Fruit fly (Drosophila melanogaster) whole organism, embryonic: ENCODE data around the gene Pgant2.

Source experiments
- Atf6 ChIP-seq: fragments of 200-800 bp; sonication (Bioruptor generic); IDR thresholded peaks from 2 replicates; pipeline ENCODE4 v1.3.6; 2022; ENCODE audit warnings: missing biosample characterization, missing genetic modification characterization
- CG11504 ChIP-seq: fragments of 200-800 bp; sonication (Bioruptor generic); optimal IDR thresholded peaks from 3 replicates; lab custom pipeline; 2019; ENCODE audit warnings: missing biosample characterization, mild to moderate bottlenecking, missing genetic modification characterization, moderate library complexity
- CG13123 ChIP-seq: fragments of 200-800 bp; sonication (Bioruptor generic); optimal IDR thresholded peaks from 2 replicates; lab custom pipeline; 2016; ENCODE audit warnings: missing biosample characterization, missing genetic modification characterization
- CG15269 ChIP-seq: fragments of 200-800 bp; sonication (Bioruptor generic); optimal IDR thresholded peaks from 2 replicates; lab custom pipeline; 2018; ENCODE audit warnings: missing biosample characterization, mild to moderate bottlenecking, missing genetic modification characterization, moderate library complexity
- CG15479 ChIP-seq: fragments of 200-800 bp; sonication (Bioruptor generic); optimal IDR thresholded peaks from 3 replicates; lab custom pipeline; 2019; ENCODE audit warnings: missing biosample characterization, mild to moderate bottlenecking, missing genetic modification characterization, moderate library complexity
- CG15601 ChIP-seq: fragments of 200-800 bp; sonication (Bioruptor generic); optimal IDR thresholded peaks from 3 replicates; lab custom pipeline; 2019; ENCODE audit warnings: missing biosample characterization, mild to moderate bottlenecking, missing genetic modification characterization, moderate library complexity
- CG2202 ChIP-seq: fragments of 200-800 bp; sonication (Bioruptor generic); optimal IDR thresholded peaks from 2 replicates; lab custom pipeline; 2018; ENCODE audit warnings: missing biosample characterization, mild to moderate bottlenecking, missing genetic modification characterization
- CG2678 ChIP-seq: fragments of 200-800 bp; sonication (Bioruptor generic); optimal IDR thresholded peaks from 3 replicates; lab custom pipeline; 2019; ENCODE audit warnings: missing biosample characterization, mild to moderate bottlenecking, missing genetic modification characterization, moderate library complexity
- CG2712 ChIP-seq: fragments of 200-800 bp; optimal IDR thresholded peaks from 3 replicates; lab custom pipeline; 2019; ENCODE audit warnings: missing biosample characterization, mild to moderate bottlenecking, missing genetic modification characterization, moderate library complexity
- CG31388 ChIP-seq: fragments of 200-800 bp; sonication (Bioruptor generic); optimal IDR thresholded peaks from 2 replicates; lab custom pipeline; 2016; ENCODE audit warnings: missing biosample characterization, missing genetic modification characterization
- CG32532 ChIP-seq: fragments of 200-800 bp; sonication (Bioruptor generic); IDR thresholded peaks from 2 replicates; pipeline ENCODE4 v1.3.6; 2022; ENCODE audit warnings: missing biosample characterization, missing genetic modification characterization
- CG33557 ChIP-seq: fragments of 200-800 bp; sonication (Bioruptor generic); optimal IDR thresholded peaks from 2 replicates; lab custom pipeline; 2019; ENCODE audit warnings: missing biosample characterization, mild to moderate bottlenecking, missing genetic modification characterization, moderate library complexity
- CG3847 ChIP-seq: fragments of 200-800 bp; sonication (Bioruptor generic); IDR thresholded peaks from 2 replicates; pipeline ENCODE4 v1.3.6; 2022; ENCODE audit warnings: missing biosample characterization, missing genetic modification characterization
- CG43689 ChIP-seq: fragments of 200-800 bp; sonication (Bioruptor generic); IDR thresholded peaks from 2 replicates; pipeline ENCODE4 v1.3.6; 2022; ENCODE audit warnings: missing biosample characterization, missing genetic modification characterization
- CG7745 ChIP-seq: fragments of 200-800 bp; sonication (Bioruptor generic); optimal IDR thresholded peaks from 2 replicates; lab custom pipeline; 2018; ENCODE audit warnings: missing biosample characterization, mild to moderate bottlenecking, missing genetic modification characterization, moderate library complexity
- CG7928 ChIP-seq: fragments of 200-800 bp; sonication (Bioruptor generic); optimal IDR thresholded peaks from 2 replicates; lab custom pipeline; 2017; ENCODE audit warnings: missing biosample characterization, mild to moderate bottlenecking, missing genetic modification characterization
- CG8290 ChIP-seq, 3 experiments: fragments of 200-800 bp; sonication (Bioruptor generic); optimal IDR thresholded peaks; 2 replicates each; lab custom pipeline; 2016 to 2019; ENCODE audit warnings: missing biosample characterization in 3 of 3, missing genetic modification characterization in 3 of 3, mild to moderate bottlenecking in 2 of 3, moderate library complexity in 1 of 3
- CG8359 ChIP-seq: fragments of 200-800 bp; sonication (Bioruptor generic); optimal IDR thresholded peaks from 2 replicates; lab custom pipeline; 2017; ENCODE audit warnings: missing biosample characterization, mild to moderate bottlenecking, missing genetic modification characterization, borderline replicate concordance
- CG8924 ChIP-seq: fragments of 200-800 bp; optimal IDR thresholded peaks from 3 replicates; lab custom pipeline; 2019; ENCODE audit warnings: missing biosample characterization, mild to moderate bottlenecking, missing genetic modification characterization, moderate library complexity
- Chrac-16 ChIP-seq: fragments of 200-800 bp; sonication (Bioruptor generic); optimal IDR thresholded peaks from 3 replicates; lab custom pipeline; 2016; ENCODE audit warnings: missing biosample characterization, missing genetic modification characterization
- Eip74EF ChIP-seq, 2 experiments: fragments of 200-800 bp in 1 of 2; fragments of >200 bp in 1 of 2; sonication (Bioruptor generic) in 1 of 2; optimal IDR thresholded peaks; 2 replicates each; lab custom pipeline; 2017 to 2019; ENCODE audit warnings: missing biosample characterization in 2 of 2, missing genetic modification characterization in 2 of 2, mild to moderate bottlenecking in 1 of 2, moderate library complexity in 1 of 2
- Fer2 ChIP-seq: fragments of 200-800 bp; sonication (Bioruptor generic); optimal IDR thresholded peaks from 2 replicates; lab custom pipeline; 2018; ENCODE audit warnings: missing biosample characterization, mild to moderate bottlenecking, missing genetic modification characterization, moderate library complexity
- Lhr ChIP-seq: fragments of 200-800 bp; sonication (Bioruptor generic); optimal IDR thresholded peaks from 3 replicates; lab custom pipeline; 2017; ENCODE audit warnings: mild to moderate bottlenecking, missing biosample characterization, missing genetic modification reagents, missing genetic modification characterization
- Meics ChIP-seq: fragments of 200-800 bp; sonication (Bioruptor generic); optimal IDR thresholded peaks from 2 replicates; lab custom pipeline; 2017; ENCODE audit warnings: missing biosample characterization, mild to moderate bottlenecking, missing genetic modification characterization
- Mes4 ChIP-seq: fragments of 200-800 bp; sonication (Bioruptor generic); optimal IDR thresholded peaks from 2 replicates; lab custom pipeline; 2016; ENCODE audit warnings: missing biosample characterization, missing genetic modification characterization
- Nf-YB ChIP-seq: fragments of 200-800 bp; sonication (Bioruptor generic); optimal IDR thresholded peaks from 3 replicates; lab custom pipeline; 2019; ENCODE audit warnings: missing biosample characterization, mild to moderate bottlenecking, missing genetic modification characterization, moderate library complexity
- Scr ChIP-seq: fragments of 200-800 bp; sonication (Bioruptor generic); IDR thresholded peaks from 2 replicates; pipeline ENCODE4 v1.3.6; 2022; ENCODE audit warnings: missing biosample characterization, missing genetic modification characterization; ENCODE audit not compliant: partially characterized antibody
- Sox102F ChIP-seq: fragments of 200-800 bp; sonication (Bioruptor generic); optimal IDR thresholded peaks from 2 replicates; lab custom pipeline; 2018; ENCODE audit warnings: missing biosample characterization, mild to moderate bottlenecking, missing genetic modification characterization, moderate library complexity
- Sry-δ ChIP-seq: fragments of 200-800 bp; sonication (Bioruptor generic); optimal IDR thresholded peaks from 2 replicates; lab custom pipeline; 2016; ENCODE audit warnings: missing biosample characterization, missing genetic modification characterization
- Ssrp ChIP-seq: fragments of 200-800 bp; sonication (Bioruptor generic); optimal IDR thresholded peaks from 2 replicates; lab custom pipeline; 2018; ENCODE audit warnings: missing biosample characterization, mild to moderate bottlenecking, missing genetic modification characterization, moderate library complexity
- Trl ChIP-seq, 3 experiments: fragments of >200 bp in 2 of 3; fragments of 200-800 bp in 1 of 3; sonication (Bioruptor generic) in 1 of 3; optimal IDR thresholded peaks; 2 replicates in 1 of 3; 3 replicates in 2 of 3; lab custom pipeline; 2016 to 2017; ENCODE audit warnings: missing biosample characterization in 1 of 3, missing genetic modification characterization in 1 of 3
- Xbp1 ChIP-seq: fragments of 200-800 bp; sonication (Bioruptor generic); optimal IDR thresholded peaks from 3 replicates; lab custom pipeline; 2016; ENCODE audit warnings: missing biosample characterization, mild to moderate bottlenecking, missing genetic modification characterization
- ash1 ChIP-seq: fragments of 200-800 bp; sonication (Bioruptor generic); optimal IDR thresholded peaks from 2 replicates; lab custom pipeline; 2018; ENCODE audit warnings: missing biosample characterization, mild to moderate bottlenecking, missing genetic modification characterization
- danr ChIP-seq: fragments of 200-800 bp; sonication (Bioruptor generic); IDR thresholded peaks from 2 replicates; pipeline ENCODE4 v1.3.6; 2022; ENCODE audit warnings: missing biosample characterization, missing genetic modification characterization
- ems ChIP-seq: fragments of 200-800 bp; sonication (Bioruptor generic); optimal IDR thresholded peaks from 3 replicates; lab custom pipeline; 2016; ENCODE audit warnings: missing biosample characterization, missing genetic modification characterization
- fd64A ChIP-seq: fragments of 200-800 bp; sonication (Bioruptor generic); optimal IDR thresholded peaks from 3 replicates; lab custom pipeline; 2018; ENCODE audit warnings: missing biosample characterization, mild to moderate bottlenecking, missing genetic modification characterization
- grau ChIP-seq: fragments of 200-800 bp; optimal IDR thresholded peaks from 3 replicates; lab custom pipeline; 2019; ENCODE audit warnings: missing biosample characterization, mild to moderate bottlenecking, missing genetic modification characterization, moderate library complexity
- gsb ChIP-seq: fragments of 200-800 bp; sonication (Bioruptor generic); IDR thresholded peaks from 2 replicates; pipeline ENCODE4 v1.3.6; 2022; ENCODE audit warnings: missing biosample characterization, missing genetic modification characterization
- gsb-n ChIP-seq: fragments of 200-800 bp; sonication (Bioruptor generic); optimal IDR thresholded peaks from 3 replicates; lab custom pipeline; 2018; ENCODE audit warnings: missing biosample characterization, mild to moderate bottlenecking, missing genetic modification characterization
- ind ChIP-seq: fragments of 200-800 bp; sonication (Bioruptor generic); optimal IDR thresholded peaks from 3 replicates; lab custom pipeline; 2016; ENCODE audit warnings: missing biosample characterization, missing genetic modification characterization
- luna ChIP-seq: fragments of 200-800 bp; sonication (Bioruptor generic); optimal IDR thresholded peaks from 2 replicates; lab custom pipeline; 2016; ENCODE audit warnings: missing biosample characterization, missing genetic modification characterization
- maf-S ChIP-seq: fragments of 200-800 bp; sonication (Bioruptor generic); optimal IDR thresholded peaks from 2 replicates; lab custom pipeline; 2016; ENCODE audit warnings: missing biosample characterization, missing genetic modification characterization
- pnt ChIP-seq: fragments of 200-800 bp; sonication (Bioruptor generic); optimal IDR thresholded peaks from 3 replicates; lab custom pipeline; 2016; ENCODE audit warnings: missing biosample characterization, missing genetic modification characterization
- scrt ChIP-seq: fragments of 200-800 bp; sonication (Bioruptor generic); optimal IDR thresholded peaks from 2 replicates; lab custom pipeline; 2018; ENCODE audit warnings: missing biosample characterization, mild to moderate bottlenecking, missing genetic modification characterization, moderate library complexity
- sim ChIP-seq: fragments of 200-800 bp; sonication (Bioruptor generic); IDR thresholded peaks from 2 replicates; pipeline ENCODE4 v1.3.6; 2022; ENCODE audit warnings: missing biosample characterization, missing genetic modification characterization
- ssp ChIP-seq: fragments of 200-800 bp; sonication (Bioruptor generic); IDR thresholded peaks from 2 replicates; pipeline ENCODE4 v1.3.6; 2022; ENCODE audit warnings: missing biosample characterization, missing genetic modification characterization
- tna ChIP-seq: fragments of 200-800 bp; sonication (Bioruptor generic); IDR thresholded peaks from 2 replicates; pipeline ENCODE4 v1.3.6; 2022; ENCODE audit warnings: missing biosample characterization, missing genetic modification characterization; ENCODE audit not compliant: partially characterized antibody
- usp ChIP-seq: fragments of >200 bp; optimal IDR thresholded peaks from 2 replicates; lab custom pipeline; 2017; ENCODE audit warnings: missing biosample characterization, missing genetic modification characterization
- vnd ChIP-seq: fragments of 200-800 bp; sonication (Bioruptor generic); IDR thresholded peaks from 3 replicates; pipeline ENCODE4 v1.3.6; 2022; ENCODE audit warnings: missing biosample characterization, missing genetic modification characterization; ENCODE audit not compliant: partially characterized antibody
- wdn ChIP-seq: fragments of 200-800 bp; sonication (Bioruptor generic); IDR thresholded peaks from 2 replicates; pipeline ENCODE4 v1.3.6; 2022; ENCODE audit warnings: missing biosample characterization, missing genetic modification characterization

Pgant2 gene

DNA sequence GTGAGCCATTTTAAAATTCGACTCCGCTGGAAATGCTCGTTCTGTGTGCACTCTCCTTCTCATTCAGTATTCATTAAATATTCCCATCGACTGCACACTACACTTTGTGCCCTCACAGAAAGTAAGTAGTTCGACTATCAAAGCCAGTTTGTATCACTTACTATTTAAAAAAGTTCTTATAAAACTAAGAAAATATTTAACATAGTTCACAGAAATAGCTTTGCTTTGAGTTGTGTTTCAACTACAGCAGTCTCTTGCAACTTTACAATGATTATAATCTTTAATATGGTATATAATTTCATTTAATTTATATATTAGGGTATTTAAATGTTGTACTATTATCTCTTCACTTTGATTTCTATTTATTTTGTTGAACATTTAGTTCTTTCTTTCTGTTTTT is 13.0 kb upstream of the Pgant2 start (continued):
- TF ChIP-seq CG43689 (no peak), CG3847 (GFP tag; lab: Robert Waterston, UW) (no peak), CG13123 (no peak), pnt (no peak), ash1 (no peak), gsb-n (tag; lab: Kevin White, UChicago) (peak; percentile 53), gsb (GFP tag; lab: Robert Waterston, UW) (no peak), CG15479 (GFP tag; lab: Kevin White, UChicago) (no peak), luna (GFP tag; lab: Kevin White, UChicago) (no peak), Scr (GFP tag; lab: Robert Waterston, UW) (no peak), CG8924 (tag; lab: Kevin White, UChicago) (peak; percentile 29), Sry-δ (GFP tag; lab: Kevin White, UChicago) (no peak), CG2678 (tag; lab: Kevin White, UChicago) (peak; percentile 27), maf-S (no peak), wdn (no peak), CG15269 (tag; lab: Kevin White, UChicago) (no peak), Chrac-16 (GFP tag; lab: Kevin White, UChicago) (no peak), Nf-YB (no peak), ind (no peak), usp (GFP tag; lab: Kevin White, UChicago) (no peak), vnd (no peak), Meics (GFP tag; lab: Kevin White, UChicago) (no peak), Sox102F (GFP tag; lab: Kevin White, UChicago) (peak; percentile 10), tna (GFP tag; lab: Robert Waterston, UW) (no peak), ssp (no peak), Fer2 (tag; lab: Kevin White, UChicago) (no peak), CG7745 (tag; lab: Kevin White, UChicago) (no peak), Trl (optimal IDR thresholded peaks at IDR 0.05; lab: Kevin White, UChicago) (no peak), Trl (GFP tag; optimal IDR thresholded peaks at IDR 0.05; lab: Kevin White, UChicago) (no peak), Eip74EF (GFP tag; optimal IDR thresholded peaks at IDR 0.05; lab: Kevin White, UChicago) (no peak), Lhr (GFP tag; lab: Kevin White, UChicago) (no peak), sim (GFP tag; lab: Robert Waterston, UW) (no peak), CG11504 (tag; lab: Kevin White, UChicago) (peak; percentile 52), ems (GFP tag; lab: Kevin White, UChicago) (no peak), Atf6 (GFP tag; lab: Robert Waterston, UW) (no peak), Mes4 (GFP tag; lab: Kevin White, UChicago) (no peak), scrt (GFP tag; lab: Kevin White, UChicago) (no peak), grau (peak; percentile 26), fd64A (GFP tag; lab: Kevin White, UChicago) (no peak), CG8359 (no peak), CG2202 (tag; lab: Kevin White, UChicago) (no peak), Xbp1 (GFP tag; lab: Kevin White, UChicago) (no peak), Ssrp (tag; lab: Kevin White, UChicago) (peak; percentile 33), CG33557 (peak; percentile 31), CG32532 (GFP tag; lab: Robert Waterston, UW) (no peak), CG8290 (GFP tag; optimal IDR thresholded peaks at IDR 0.05; lab: Kevin White, UChicago) (no peak), CG8290 (tag; optimal IDR thresholded peaks at IDR 0.05; lab: Kevin White, UChicago) (no peak), CG7928 (no peak), CG15601 (tag; lab: Kevin White, UChicago) (peak; percentile 64), CG2712 (tag; lab: Kevin White, UChicago) (peak; percentile 63), CG31388 (no peak), danr (no peak)
